Worm (Caenorhabditis elegans): Measurements from ENCODE around the gene Y67A10A.7.
A peak's percentile ranks its signal among the peaks of the same experiment; 100 is the strongest.
"Not testable (repeated sequence)": the region's sequence is repeated elsewhere in the genome, so short reads cannot be mapped to it uniquely, and the experiment has no call there.

The Y67A10A.7 gene

DNA sequence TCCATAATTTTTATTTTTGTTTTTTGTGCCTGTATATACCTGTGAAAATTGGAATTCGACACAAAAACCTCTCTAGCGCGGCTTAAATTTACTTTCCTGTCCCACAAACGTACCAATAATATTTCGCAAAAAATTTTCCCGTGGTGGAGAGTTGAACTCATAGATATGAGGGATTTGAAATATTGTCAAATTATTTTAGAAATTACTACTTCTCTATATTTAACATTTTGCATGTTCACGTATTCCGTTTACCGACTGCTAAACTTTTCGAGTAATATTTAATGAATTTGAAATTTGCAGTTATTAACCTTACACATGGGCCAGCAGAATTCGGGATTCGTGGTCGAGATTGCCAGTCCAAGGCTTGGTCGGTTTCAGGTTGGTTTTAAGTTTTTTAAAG, at the start of gene Y67A10A.7:
Gene Y67A10A.7, plus strand, starts transcription at position 301 of the 400 bp plus-strand sequence.
- not testable (repeated sequence) for TF ChIP-seq vab-7, egl-43, ZK337.2 (GFP tag; IDR thresholded peaks at IDR 0.05)

ce11 chrIV:14326283-14326682, 47.6 kb upstream of the Y67A10A.7 start, which contains the start of gene fbxa-83:
TSS of gene fbxa-83 (minus strand) at chrIV:14326383.
- TF ChIP-seq mdt-29 (GFP tag; IDR thresholded peaks at IDR 0.05): no peak
- no peak for TF ChIP-seq nhr-111 (GFP tag; optimal IDR thresholded peaks at IDR 0.05)
- no peak for TF ChIP-seq attf-4 (tag; optimal IDR thresholded peaks at IDR 0.05)
- TF ChIP-seq lin-38 (GFP tag; IDR thresholded peaks at IDR 0.05): no peak
- no peak for TF ChIP-seq saeg-2 (GFP tag; IDR thresholded peaks at IDR 0.05)
- TF ChIP-seq mes-2 (tag; optimal IDR thresholded peaks at IDR 0.05; ENCODE audit: poor library complexity, severe bottlenecking): no peak

DNA sequence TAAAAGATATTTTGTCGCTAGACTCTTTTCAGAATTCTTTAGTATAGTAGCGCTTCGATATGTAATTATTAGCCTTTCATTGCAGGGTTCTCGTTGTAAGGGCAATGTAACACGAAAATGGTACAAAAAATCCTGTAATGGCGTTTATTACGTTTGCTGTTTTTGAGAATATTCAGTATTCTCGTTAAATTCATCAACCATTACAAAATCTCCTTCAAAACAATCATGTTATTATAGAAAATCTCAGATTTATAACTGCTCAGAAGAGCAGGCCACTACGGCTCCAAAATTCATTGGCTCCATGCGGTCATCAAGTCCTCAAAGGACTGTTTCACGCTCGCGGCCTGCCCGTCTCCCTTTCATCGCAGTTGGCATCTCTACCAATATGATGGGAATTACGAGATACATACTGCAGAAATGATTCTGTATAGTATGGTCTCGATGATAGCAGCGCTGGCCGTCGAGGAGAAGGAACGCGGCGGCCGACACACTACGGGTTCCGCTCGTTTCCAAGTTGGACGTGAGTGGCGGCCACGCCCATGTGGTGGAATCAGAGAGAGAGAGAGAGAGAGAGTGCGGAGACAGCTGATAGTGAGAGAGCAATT, 47.1 kb upstream of the Y67A10A.7 start:
- no peak for TF ChIP-seq nhr-77 (tag; optimal IDR thresholded peaks at IDR 0.05)
- peak; percentile 77 for TF ChIP-seq rbr-2 (tag; optimal IDR thresholded peaks at IDR 0.05)
- TF ChIP-seq lin-29 (GFP tag; IDR thresholded peaks at IDR 0.05): no peak
- TF ChIP-seq ceh-44 (GFP tag; IDR thresholded peaks at IDR 0.05): no peak
- TF ChIP-seq pha-4 (GFP tag; IDR thresholded peaks at IDR 0.05): peak; percentile 89
- TF ChIP-seq pha-4 (tag; optimal IDR thresholded peaks at IDR 0.05): no peak
- no peak for TF ChIP-seq ceh-28 (tag; optimal IDR thresholded peaks at IDR 0.05)
- TF ChIP-seq nhr-42 (GFP tag; IDR thresholded peaks at IDR 0.05): peak; percentile 80
- TF ChIP-seq cey-2 (tag; optimal IDR thresholded peaks at IDR 0.05; ENCODE audit: borderline replicate concordance, insufficient read depth): no peak
- 0 out of 2 replicates have a peak, but pooled peaks have one; percentile 50 for TF ChIP-seq ceh-20 (GFP tag; IDR thresholded peaks at IDR 0.05)
- peak; percentile 71 for TF ChIP-seq F10B5.3 (tag; optimal IDR thresholded peaks at IDR 0.05)
- peak; percentile 89 for TF ChIP-seq snpc-4 (tag; optimal IDR thresholded peaks at IDR 0.05)
- TF ChIP-seq daf-8 (GFP tag; IDR thresholded peaks at IDR 0.05): no peak
- peak; percentile 85 for TF ChIP-seq arid-1 (GFP tag; conservative IDR thresholded peaks at IDR 0.05)
- TF ChIP-seq snpc-1.2 (GFP tag; IDR thresholded peaks at IDR 0.05): peak; percentile 100
- TF ChIP-seq lin-39 (tag; optimal IDR thresholded peaks at IDR 0.05): no peak
- no peak for TF ChIP-seq skn-1 (tag; optimal IDR thresholded peaks at IDR 0.05)
- TF ChIP-seq nhr-76 (tag; optimal IDR thresholded peaks at IDR 0.05): no peak
- TF ChIP-seq hlh-30 (tag; optimal IDR thresholded peaks at IDR 0.05; ENCODE audit: insufficient read depth): peak; percentile 61
- TF ChIP-seq sdz-12 (GFP tag; optimal IDR thresholded peaks at IDR 0.05): no peak
- TF ChIP-seq mdt-29 (GFP tag; IDR thresholded peaks at IDR 0.05): peak; percentile 95
- peak; percentile 67; the same call in 1 of the 2 replicates for TF ChIP-seq hmg-1.1 (GFP tag; IDR thresholded peaks at IDR 0.05)
- TF ChIP-seq lin-15B (tag; optimal IDR thresholded peaks at IDR 0.05): no peak
- TF ChIP-seq attf-4 (tag; optimal IDR thresholded peaks at IDR 0.05): no peak
- 0 out of 2 replicates have a peak, but pooled peaks have one; percentile 7 for TF ChIP-seq nhr-41 (GFP tag; IDR thresholded peaks at IDR 0.05)
- TF ChIP-seq dmd-9 (GFP tag; IDR thresholded peaks at IDR 0.05): peak; percentile 53; the same call in 1 of the 2 replicates
- TF ChIP-seq unc-62 (GFP tag; optimal IDR thresholded peaks at IDR 0.05 in 1 of 2): peak in 1 of 2 experiments; percentile 41
- no peak for TF ChIP-seq unc-62 (tag; optimal IDR thresholded peaks at IDR 0.05)
- TF ChIP-seq zfp-2 (tag; optimal IDR thresholded peaks at IDR 0.05): no peak
- TF ChIP-seq dpl-1 (GFP tag; optimal IDR thresholded peaks at IDR 0.05): peak; percentile 32
- no peak; the same call in 1 of the 2 replicates for TF ChIP-seq tra-1 (GFP tag; IDR thresholded peaks at IDR 0.05)
- peak; percentile 87 for TF ChIP-seq mxl-3 (GFP tag; optimal IDR thresholded peaks at IDR 0.05)
- no peak for TF ChIP-seq zip-11 (GFP tag; IDR thresholded peaks at IDR 0.05)
- no peak for TF ChIP-seq ZK546.5 (tag; optimal IDR thresholded peaks at IDR 0.05)
- no peak for TF ChIP-seq fkh-10 (GFP tag; optimal IDR thresholded peaks at IDR 0.05)
- TF ChIP-seq R02D3.7 (tag; optimal IDR thresholded peaks at IDR 0.05): no peak
- TF ChIP-seq egl-43 (GFP tag; IDR thresholded peaks at IDR 0.05): no peak; the same call in 1 of the 2 replicates
- TF ChIP-seq daf-16 (GFP tag; optimal IDR thresholded peaks at IDR 0.05): peak; percentile 75 to 81
- peak; percentile 67 for TF ChIP-seq daf-16 (tag; optimal IDR thresholded peaks at IDR 0.05)
- TF ChIP-seq ceh-62 (tag; optimal IDR thresholded peaks at IDR 0.05): no peak
- no peak for TF ChIP-seq tag-97 (GFP tag; IDR thresholded peaks at IDR 0.05)

Data from whole organism, L4 larva.